Worm (Caenorhabditis elegans) whole organism, L4/young adult: ENCODE results near the gene T28F12.1.

Source experiments
- W03F9.2 ChIP-seq: fragments of 150-350 bp; optimal IDR thresholded peaks from 2 replicates; lab custom pipeline; 2014; ENCODE audit warnings: missing biosample characterization, missing genetic modification characterization
- dao-5 ChIP-seq: sonication (generic microtip); optimal IDR thresholded peaks from 2 replicates; lab custom pipeline; 2016; ENCODE audit warnings: missing genotype, missing genetic modification characterization, moderate library complexity, missing compliant biosample characterization
- him-1 ChIP-seq: sonication (generic microtip); optimal IDR thresholded peaks from 2 replicates; lab custom pipeline; 2016; ENCODE audit warnings: missing genotype, missing genetic modification reagents, missing genetic modification characterization, missing compliant biosample characterization

DNA sequence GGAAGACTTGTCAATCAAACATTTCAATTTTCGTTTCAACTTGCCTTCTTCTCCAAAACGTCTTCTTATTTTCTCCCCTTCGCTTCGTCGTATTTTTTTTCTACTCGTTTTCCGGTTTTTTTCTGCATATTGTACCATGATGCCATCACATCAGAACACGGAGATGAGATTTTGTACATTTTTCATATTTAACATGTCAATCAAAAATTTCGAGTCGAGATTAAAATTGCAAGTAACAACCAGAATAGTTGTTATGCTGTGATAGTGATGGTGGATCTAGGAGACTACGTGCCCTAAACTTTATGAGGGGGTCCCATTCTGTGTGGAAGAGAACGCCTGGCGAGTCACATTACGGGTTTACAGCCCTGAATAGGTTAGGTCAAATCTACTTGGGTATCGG lies 22.9 kb upstream of the T28F12.1 start:
- TF ChIP-seq him-1 (tag; lab: Kevin White, UChicago) (no peak), W03F9.2 (tag; lab: Kevin White, UChicago) (no peak), dao-5 (tag; lab: Kevin White, UChicago) (no peak)
